Worm (Caenorhabditis elegans): ENCODE measurements around the gene vps-35.

ce11 chrII:5889417-5890139 lies 18.0 kb upstream of the vps-35 start:
- TF ChIP-seq W03F9.2 (tag; optimal IDR thresholded peaks at IDR 0.05): no peak
- no peak for TF ChIP-seq him-1 (tag; optimal IDR thresholded peaks at IDR 0.05)
- TF ChIP-seq dao-5 (tag; optimal IDR thresholded peaks at IDR 0.05): no peak
